Worm (Caenorhabditis elegans) whole organism, late embryonic: ENCODE results near the gene ncap-1.

Source experiments
- C38D4.7 ChIP-seq: fragments of 200-800 bp; sonication (Bioruptor generic); optimal IDR thresholded peaks from 2 replicates; lab custom pipeline; 2018; ENCODE audit warnings: mild to moderate bottlenecking, missing genetic modification characterization, moderate library complexity, missing compliant biosample characterization
- F13H6.1 ChIP-seq: sonication (generic microtip); optimal IDR thresholded peaks from 2 replicates; lab custom pipeline; 2016; ENCODE audit warnings: missing genetic modification characterization, missing compliant biosample characterization
- K09A11.1 ChIP-seq: sonication (generic microtip); optimal IDR thresholded peaks from 2 replicates; lab custom pipeline; 2017; ENCODE audit warnings: antibody characterized with exemption, mild to moderate bottlenecking, missing genetic modification characterization, missing compliant biosample characterization; ENCODE audit not compliant: insufficient read depth
- T23F11.4 ChIP-seq: fragments of 200-800 bp; sonication (Bioruptor generic); optimal IDR thresholded peaks from 2 replicates; lab custom pipeline; 2018; ENCODE audit warnings: mild to moderate bottlenecking, missing genetic modification characterization, missing compliant biosample characterization
- Y22D7AL.16 ChIP-seq: sonication (generic microtip); optimal IDR thresholded peaks from 2 replicates; lab custom pipeline; 2016; ENCODE audit warnings: missing genetic modification characterization, missing compliant biosample characterization
- ama-1 ChIP-seq: fragments of 150-350 bp; optimal IDR thresholded peaks from 2 replicates; lab custom pipeline; 2014
- ceh-19 ChIP-seq: fragments of 200-800 bp; sonication (Bioruptor generic); optimal IDR thresholded peaks from 2 replicates; lab custom pipeline; 2018; ENCODE audit warnings: mild to moderate bottlenecking, missing genetic modification characterization, missing compliant biosample characterization
- ceh-2 ChIP-seq: sonication (generic microtip); optimal IDR thresholded peaks from 2 replicates; lab custom pipeline; 2016; ENCODE audit warnings: missing genotype, missing genetic modification characterization, missing compliant biosample characterization
- ceh-22 ChIP-seq: sonication (generic microtip); optimal IDR thresholded peaks from 2 replicates; lab custom pipeline; 2017; ENCODE audit warnings: missing biosample characterization, missing genetic modification characterization
- ceh-24 ChIP-seq: sonication (generic microtip); optimal IDR thresholded peaks from 2 replicates; lab custom pipeline; 2016; ENCODE audit warnings: mild to moderate bottlenecking, missing genetic modification characterization, missing compliant biosample characterization
- ceh-30 ChIP-seq: fragments of 150-350 bp; optimal IDR thresholded peaks from 2 replicates; lab custom pipeline; 2014; ENCODE audit warnings: missing biosample characterization, missing genetic modification characterization
- ceh-31 ChIP-seq: sonication (generic microtip); optimal IDR thresholded peaks from 2 replicates; lab custom pipeline; 2016; ENCODE audit warnings: missing genetic modification characterization, missing compliant biosample characterization
- ceh-48 ChIP-seq: sonication (generic microtip); optimal IDR thresholded peaks from 2 replicates; lab custom pipeline; 2016; ENCODE audit warnings: missing genetic modification characterization, inconsistent platforms, missing compliant biosample characterization
- ceh-9 ChIP-seq: sonication (generic microtip); optimal IDR thresholded peaks from 2 replicates; lab custom pipeline; 2016; ENCODE audit warnings: mild to moderate bottlenecking, missing genetic modification characterization, inconsistent platforms, missing compliant biosample characterization
- che-1 ChIP-seq: sonication (generic microtip); optimal IDR thresholded peaks from 2 replicates; lab custom pipeline; 2016; ENCODE audit warnings: mild to moderate bottlenecking, missing genetic modification characterization, missing compliant biosample characterization
- dmd-4 ChIP-seq: sonication (generic microtip); optimal IDR thresholded peaks from 2 replicates; lab custom pipeline; 2016; ENCODE audit warnings: borderline replicate concordance, missing genetic modification characterization, missing compliant biosample characterization
- dve-1 ChIP-seq: sonication (generic microtip); optimal IDR thresholded peaks from 2 replicates; lab custom pipeline; 2017; ENCODE audit warnings: antibody characterized with exemption, mild to moderate bottlenecking, missing genetic modification characterization, missing compliant biosample characterization
- elt-2 ChIP-seq: sonication (generic microtip); optimal IDR thresholded peaks from 2 replicates; lab custom pipeline; 2016; ENCODE audit warnings: missing genetic modification reagents, missing genetic modification characterization, missing compliant biosample characterization
- elt-4 ChIP-seq: sonication (generic microtip); optimal IDR thresholded peaks from 2 replicates; lab custom pipeline; 2016; ENCODE audit warnings: missing genetic modification characterization, missing compliant biosample characterization
- ets-4 ChIP-seq: sonication (generic microtip); optimal IDR thresholded peaks from 2 replicates; lab custom pipeline; 2016; ENCODE audit warnings: missing genetic modification characterization, missing compliant biosample characterization
- eyg-1 ChIP-seq: sonication (generic microtip); optimal IDR thresholded peaks from 2 replicates; lab custom pipeline; 2016; ENCODE audit warnings: missing genotype, missing genetic modification characterization, missing compliant biosample characterization
- fkh-10 ChIP-seq: fragments of 150-350 bp; optimal IDR thresholded peaks from 2 replicates; lab custom pipeline; 2014; ENCODE audit warnings: missing biosample characterization, missing genetic modification reagents, missing genetic modification characterization
- fkh-6 ChIP-seq: sonication (generic microtip); optimal IDR thresholded peaks from 2 replicates; lab custom pipeline; 2016; ENCODE audit warnings: missing genetic modification characterization, missing compliant biosample characterization
- hlh-30 ChIP-seq: sonication (generic microtip); optimal IDR thresholded peaks from 2 replicates; lab custom pipeline; 2017; ENCODE audit warnings: antibody characterized with exemption, missing genetic modification characterization, missing compliant biosample characterization; ENCODE audit not compliant: insufficient read depth
- hlh-8 ChIP-seq: sonication (generic microtip); optimal IDR thresholded peaks from 2 replicates; lab custom pipeline; 2016; ENCODE audit warnings: missing genotype, missing genetic modification characterization, missing compliant biosample characterization
- lim-6 ChIP-seq: sonication (generic microtip); optimal IDR thresholded peaks from 2 replicates; lab custom pipeline; 2016; ENCODE audit warnings: missing genetic modification characterization, missing compliant biosample characterization
- lin-11 ChIP-seq: fragments of 200-800 bp; sonication (Bioruptor generic); optimal IDR thresholded peaks from 2 replicates; lab custom pipeline; 2018; ENCODE audit warnings: mild to moderate bottlenecking, missing genetic modification characterization, missing compliant biosample characterization
- madf-2 ChIP-seq: sonication (generic microtip); optimal IDR thresholded peaks from 2 replicates; lab custom pipeline; 2017; ENCODE audit warnings: missing genetic modification characterization, missing compliant biosample characterization
- nfya-1 ChIP-seq: sonication (generic microtip); optimal IDR thresholded peaks from 2 replicates; lab custom pipeline; 2017; ENCODE audit warnings: missing genetic modification characterization, mild to moderate bottlenecking, missing compliant biosample characterization, antibody characterized with exemption, moderate library complexity
- nhr-11 ChIP-seq: fragments of 150-350 bp; optimal IDR thresholded peaks from 2 replicates; lab custom pipeline; 2014; ENCODE audit warnings: missing biosample characterization, missing genetic modification characterization
- npax-4 ChIP-seq: sonication (generic microtip); optimal IDR thresholded peaks from 2 replicates; lab custom pipeline; 2016; ENCODE audit warnings: missing genetic modification characterization, missing compliant biosample characterization
- odd-2 ChIP-seq: sonication (generic microtip); optimal IDR thresholded peaks from 2 replicates; lab custom pipeline; 2017; ENCODE audit warnings: antibody characterized with exemption, mild to moderate bottlenecking, missing genetic modification characterization, missing compliant biosample characterization
- pag-3 ChIP-seq: sonication (generic microtip); optimal IDR thresholded peaks from 2 replicates; lab custom pipeline; 2016; ENCODE audit warnings: missing compliant biosample characterization, missing genetic modification characterization, borderline replicate concordance
- pax-1 ChIP-seq: fragments of 150-350 bp; optimal IDR thresholded peaks from 2 replicates; lab custom pipeline; 2014; ENCODE audit warnings: missing biosample characterization, missing genetic modification characterization
- pha-2 ChIP-seq: sonication (generic microtip); optimal IDR thresholded peaks from 2 replicates; lab custom pipeline; 2017; ENCODE audit warnings: mild to moderate bottlenecking, missing genetic modification characterization, missing compliant biosample characterization
- pqm-1 ChIP-seq: sonication (generic microtip); optimal IDR thresholded peaks from 2 replicates; lab custom pipeline; 2016; ENCODE audit warnings: missing genetic modification characterization, missing compliant biosample characterization
- ref-2 ChIP-seq: sonication (generic microtip); optimal IDR thresholded peaks from 2 replicates; lab custom pipeline; 2016; ENCODE audit warnings: missing genetic modification characterization, missing compliant biosample characterization
- rnt-1 ChIP-seq: sonication (generic microtip); optimal IDR thresholded peaks from 2 replicates; lab custom pipeline; 2016; ENCODE audit warnings: missing genetic modification characterization, missing compliant biosample characterization
- sdc-2 ChIP-seq: sonication (generic microtip); optimal IDR thresholded peaks from 2 replicates; lab custom pipeline; 2016; ENCODE audit warnings: missing genotype, missing genetic modification characterization, missing compliant biosample characterization
- sox-2 ChIP-seq: fragments of 200-800 bp; sonication (Bioruptor generic); IDR thresholded peaks from 2 replicates; pipeline ENCODE4 v1.3.6; 2022; ENCODE audit warnings: missing genetic modification reagents, missing genetic modification characterization, missing compliant biosample characterization
- syd-9 ChIP-seq: sonication (generic microtip); optimal IDR thresholded peaks from 2 replicates; lab custom pipeline; 2016; ENCODE audit warnings: mild to moderate bottlenecking, missing genetic modification characterization, moderate library complexity, missing compliant biosample characterization
- unc-3 ChIP-seq, 2 experiments: fragments of 200-800 bp in 1 of 2; sonication (Bioruptor generic) in 1 of 2; sonication (generic microtip) in 1 of 2; conservative IDR thresholded peaks in 1 of 2; optimal IDR thresholded peaks in 1 of 2; 2 replicates each; pipeline versions ENCODE4 v1.3.6 to Lab custom; 2016 to 2022; ENCODE audit warnings: missing compliant biosample characterization in 2 of 2, missing genetic modification characterization in 2 of 2, missing genetic modification reagents in 1 of 2
- unc-86 ChIP-seq: sonication (generic microtip); optimal IDR thresholded peaks from 2 replicates; lab custom pipeline; 2016; ENCODE audit warnings: missing genetic modification characterization, missing compliant biosample characterization

ncap-1 gene

ce11 chrII:2901158-2901557, 18.0 kb downstream of the ncap-1 start:
- TF ChIP-seq K09A11.1 (tag; lab: Kevin White, UChicago) (no peak), ceh-48 (tag; lab: Kevin White, UChicago) (peak; percentile 59), hlh-8 (tag; lab: Kevin White, UChicago) (no peak)

ce11 chrII:2900248-2900647, 18.9 kb downstream of the ncap-1 start, which contains the start of gene ubc-26:
Gene ubc-26 (minus strand): TSS chrII:2900348.
- no peak for TF ChIP-seq pqm-1 (tag; lab: Kevin White, UChicago)
- no peak for TF ChIP-seq rnt-1 (tag; lab: Kevin White, UChicago)
- no peak for TF ChIP-seq elt-2 (tag; lab: Kevin White, UChicago)

ce11 chrII:2894295-2894694, 24.8 kb downstream of the ncap-1 start, which contains the start of gene sqv-2:
Gene sqv-2 (minus strand): TSS chrII:2894395.
- TF ChIP-seq pax-1 (tag; lab: Kevin White, UChicago) (no peak), dmd-4 (tag; lab: Kevin White, UChicago) (no peak), pqm-1 (tag; lab: Kevin White, UChicago) (no peak), ceh-19 (no peak), nhr-11 (tag; lab: Kevin White, UChicago) (no peak), ama-1 (lab: Kevin White, UChicago) (no peak), odd-2 (no peak)

- TF ChIP-seq ref-2 (tag; lab: Kevin White, UChicago) (peak; percentile 72), fkh-10 (no peak), hlh-8 (tag; lab: Kevin White, UChicago) (peak; percentile 79), odd-2 (no peak), dve-1 (no peak), ceh-22 (tag; lab: Kevin White, UChicago) (no peak), C38D4.7 (GFP tag; lab: Kevin White, UChicago) (no peak), lin-11 (tag; lab: Kevin White, UChicago) (no peak), elt-2 (tag; lab: Kevin White, UChicago) (peak; percentile 57), fkh-6 (tag; lab: Kevin White, UChicago) (no peak), pha-2 (no peak), sox-2 (no peak), che-1 (tag; lab: Kevin White, UChicago) (peak; percentile 8), ceh-48 (tag; lab: Kevin White, UChicago) (peak; percentile 91), pqm-1 (tag; lab: Kevin White, UChicago) (no peak), elt-4 (no peak), K09A11.1 (tag; lab: Kevin White, UChicago) (no peak), rnt-1 (tag; lab: Kevin White, UChicago) (peak; percentile 92), dmd-4 (tag; lab: Kevin White, UChicago) (peak; percentile 48), ceh-24 (tag; lab: Kevin White, UChicago) (no peak), eyg-1 (tag; lab: Kevin White, UChicago) (peak; percentile 47), lim-6 (tag; lab: Kevin White, UChicago) (peak; percentile 92), npax-4 (tag; lab: Kevin White, UChicago) (no peak), unc-86 (tag; lab: Kevin White, UChicago) (peak; percentile 13), F13H6.1 (peak; percentile 56), ceh-31 (tag; lab: Kevin White, UChicago) (peak; percentile 99), madf-2 (tag; lab: Kevin White, UChicago) (peak; percentile 53), ets-4 (peak; percentile 98), ceh-9 (tag; lab: Kevin White, UChicago) (no peak), syd-9 (tag; lab: Kevin White, UChicago) (no peak), sdc-2 (tag; lab: Kevin White, UChicago) (no peak), Y22D7AL.16 (tag; lab: Kevin White, UChicago) (peak; percentile 24), ceh-30 (tag; lab: Kevin White, UChicago) (no peak), nhr-11 (tag; lab: Kevin White, UChicago) (no peak), T23F11.4 (GFP tag; lab: Kevin White, UChicago) (no peak), hlh-30 (tag; lab: Kevin White, UChicago) (no peak), pag-3 (no peak), ceh-2 (peak; percentile 96), unc-3 (GFP tag; conservative IDR thresholded peaks at IDR 0.05; lab: Robert Waterston, UW) (peak; percentile 65), unc-3 (tag; optimal IDR thresholded peaks at IDR 0.05; lab: Kevin White, UChicago) (no peak), nfya-1 (tag; lab: Kevin White, UChicago) (peak; percentile 41)
Observed at ce11 chrII:2888957-2889630, 30.0 kb downstream of the ncap-1 start, which contains the start of gene pinn-1. Gene pinn-1 (minus strand): TSS chrII:2889007.
